Worm (Caenorhabditis elegans) whole organism, midembryonic: ENCODE data around the gene F10E9.2.

Experiments
- T22C8.4 ChIP-seq: fragments of 200-800 bp; sonication (Bioruptor generic); IDR thresholded peaks from 2 replicates; pipeline ENCODE4 v1.3.6; 2022; ENCODE audit warnings: missing genetic modification characterization, missing compliant biosample characterization
- cog-1 ChIP-seq: sonication (generic microtip); optimal IDR thresholded peaks from 2 replicates; lab custom pipeline; 2016; ENCODE audit warnings: missing genetic modification characterization, missing compliant biosample characterization
- flt-1 ChIP-seq: fragments of 200-800 bp; sonication (Bioruptor generic); IDR thresholded peaks from 2 replicates; pipeline ENCODE4 v1.3.6; 2022; ENCODE audit warnings: missing genetic modification characterization, missing compliant biosample characterization
- klf-2 ChIP-seq: fragments of 200-800 bp; sonication (Bioruptor generic); conservative IDR thresholded peaks from 2 replicates; pipeline ENCODE4 v1.3.6; 2022; ENCODE audit warnings: missing genetic modification reagents, missing genetic modification characterization, missing compliant biosample characterization
- med-1 ChIP-seq: sonication (generic microtip); optimal IDR thresholded peaks from 2 replicates; lab custom pipeline; 2017; ENCODE audit warnings: missing genetic modification characterization, mild to moderate bottlenecking, missing compliant biosample characterization, antibody characterized with exemption, missing genetic modification reagents; ENCODE audit not compliant: insufficient read depth
- ref-1 ChIP-seq: fragments of 200-800 bp; sonication (Bioruptor generic); conservative IDR thresholded peaks from 2 replicates; pipeline ENCODE4 v1.3.6; 2022; ENCODE audit warnings: missing genetic modification reagents, missing genetic modification characterization, missing compliant biosample characterization
- tab-1 ChIP-seq: fragments of 200-800 bp; sonication (Bioruptor generic); IDR thresholded peaks from 2 replicates; pipeline ENCODE4 v1.3.6; 2022; ENCODE audit warnings: missing genetic modification characterization, missing compliant biosample characterization
- ztf-23 ChIP-seq: fragments of 200-800 bp; sonication (Bioruptor generic); IDR thresholded peaks from 2 replicates; pipeline ENCODE4 v1.3.6; 2022; ENCODE audit warnings: missing genetic modification reagents, missing genetic modification characterization, missing compliant biosample characterization
- ztf-29 ChIP-seq: fragments of 200-800 bp; sonication (Bioruptor generic); IDR thresholded peaks from 2 replicates; pipeline ENCODE4 v1.3.6; 2022; ENCODE audit warnings: missing genetic modification reagents, missing genetic modification characterization, missing compliant biosample characterization

- no peak for TF ChIP-seq flt-1
- no peak for TF ChIP-seq T22C8.4
- TF ChIP-seq ztf-29 (GFP tag; lab: Robert Waterston, UW), result no peak
- no peak for TF ChIP-seq med-1
- no peak for TF ChIP-seq cog-1 (tag; lab: Kevin White, UChicago)
- TF ChIP-seq klf-2 (GFP tag; lab: Robert Waterston, UW), result no peak
- TF ChIP-seq ref-1, result no peak
- no peak for TF ChIP-seq tab-1 (GFP tag; lab: Robert Waterston, UW)
- no peak for TF ChIP-seq ztf-23
These were observed 12.8 kb upstream of the F10E9.2 start for ce11 chrIII:8299734-8300133.
